Worm (Caenorhabditis elegans) whole organism, late embryonic: ENCODE measurements around the gene F59A6.10.
A peak's percentile ranks its signal among the peaks of the same experiment; 100 is the strongest.

Experiments
- C38D4.7 ChIP-seq: fragments of 200-800 bp; sonication (Bioruptor generic); optimal IDR thresholded peaks from 2 replicates; lab custom pipeline; 2018; ENCODE audit warnings: mild to moderate bottlenecking, missing genetic modification characterization, moderate library complexity, missing compliant biosample characterization
- F13H6.1 ChIP-seq: sonication (generic microtip); optimal IDR thresholded peaks from 2 replicates; lab custom pipeline; 2016; ENCODE audit warnings: missing genetic modification characterization, missing compliant biosample characterization
- K09A11.1 ChIP-seq: sonication (generic microtip); optimal IDR thresholded peaks from 2 replicates; lab custom pipeline; 2017; ENCODE audit warnings: antibody characterized with exemption, mild to moderate bottlenecking, missing genetic modification characterization, missing compliant biosample characterization; ENCODE audit not compliant: insufficient read depth
- T23F11.4 ChIP-seq: fragments of 200-800 bp; sonication (Bioruptor generic); optimal IDR thresholded peaks from 2 replicates; lab custom pipeline; 2018; ENCODE audit warnings: mild to moderate bottlenecking, missing genetic modification characterization, missing compliant biosample characterization
- Y22D7AL.16 ChIP-seq: sonication (generic microtip); optimal IDR thresholded peaks from 2 replicates; lab custom pipeline; 2016; ENCODE audit warnings: missing genetic modification characterization, missing compliant biosample characterization
- ama-1 ChIP-seq: fragments of 150-350 bp; optimal IDR thresholded peaks from 2 replicates; lab custom pipeline; 2014
- ceh-14 ChIP-seq: sonication (generic microtip); optimal IDR thresholded peaks from 2 replicates; lab custom pipeline; 2016; ENCODE audit warnings: missing genotype, missing genetic modification characterization, missing compliant biosample characterization
- ceh-18 ChIP-seq: sonication (generic microtip); optimal IDR thresholded peaks from 2 replicates; lab custom pipeline; 2016; ENCODE audit warnings: missing genetic modification characterization, missing compliant biosample characterization
- ceh-2 ChIP-seq: sonication (generic microtip); optimal IDR thresholded peaks from 2 replicates; lab custom pipeline; 2016; ENCODE audit warnings: missing genotype, missing genetic modification characterization, missing compliant biosample characterization
- ceh-22 ChIP-seq: sonication (generic microtip); optimal IDR thresholded peaks from 2 replicates; lab custom pipeline; 2017; ENCODE audit warnings: missing biosample characterization, missing genetic modification characterization
- ceh-30 ChIP-seq: fragments of 150-350 bp; optimal IDR thresholded peaks from 2 replicates; lab custom pipeline; 2014; ENCODE audit warnings: missing biosample characterization, missing genetic modification characterization
- ceh-31 ChIP-seq: sonication (generic microtip); optimal IDR thresholded peaks from 2 replicates; lab custom pipeline; 2016; ENCODE audit warnings: missing genetic modification characterization, missing compliant biosample characterization
- ceh-34 ChIP-seq: sonication (generic microtip); optimal IDR thresholded peaks from 2 replicates; lab custom pipeline; 2016; ENCODE audit warnings: mild to moderate bottlenecking, missing genetic modification characterization, missing compliant biosample characterization
- ceh-45 ChIP-seq: fragments of 200-800 bp; sonication (Bioruptor generic); IDR thresholded peaks from 2 replicates; pipeline ENCODE4 v1.3.6; 2022; ENCODE audit warnings: missing genetic modification reagents, missing genetic modification characterization, missing compliant biosample characterization
- ceh-48 ChIP-seq: sonication (generic microtip); optimal IDR thresholded peaks from 2 replicates; lab custom pipeline; 2016; ENCODE audit warnings: missing genetic modification characterization, inconsistent platforms, missing compliant biosample characterization
- ceh-6 ChIP-seq: fragments of 200-800 bp; sonication (Bioruptor generic); optimal IDR thresholded peaks from 2 replicates; lab custom pipeline; 2018; ENCODE audit warnings: mild to moderate bottlenecking, missing genetic modification characterization, missing compliant biosample characterization
- che-1 ChIP-seq: sonication (generic microtip); optimal IDR thresholded peaks from 2 replicates; lab custom pipeline; 2016; ENCODE audit warnings: mild to moderate bottlenecking, missing genetic modification characterization, missing compliant biosample characterization
- dve-1 ChIP-seq: sonication (generic microtip); optimal IDR thresholded peaks from 2 replicates; lab custom pipeline; 2017; ENCODE audit warnings: antibody characterized with exemption, mild to moderate bottlenecking, missing genetic modification characterization, missing compliant biosample characterization
- elt-2 ChIP-seq: sonication (generic microtip); optimal IDR thresholded peaks from 2 replicates; lab custom pipeline; 2016; ENCODE audit warnings: missing genetic modification reagents, missing genetic modification characterization, missing compliant biosample characterization
- fax-1 ChIP-seq: sonication (generic microtip); optimal IDR thresholded peaks from 2 replicates; lab custom pipeline; 2016; ENCODE audit warnings: missing genotype, missing genetic modification characterization, missing compliant biosample characterization
- fkh-10 ChIP-seq: fragments of 150-350 bp; optimal IDR thresholded peaks from 2 replicates; lab custom pipeline; 2014; ENCODE audit warnings: missing biosample characterization, missing genetic modification reagents, missing genetic modification characterization
- gmeb-2 ChIP-seq: sonication (generic microtip); optimal IDR thresholded peaks from 2 replicates; lab custom pipeline; 2016; ENCODE audit warnings: missing genetic modification characterization, inconsistent platforms, missing compliant biosample characterization
- hlh-13 ChIP-seq: fragments of 200-800 bp; sonication (Bioruptor generic); optimal IDR thresholded peaks from 2 replicates; lab custom pipeline; 2018; ENCODE audit warnings: mild to moderate bottlenecking, missing genetic modification characterization, missing compliant biosample characterization
- hlh-15 ChIP-seq: sonication (generic microtip); optimal IDR thresholded peaks from 2 replicates; lab custom pipeline; 2016; ENCODE audit warnings: missing genetic modification characterization, missing compliant biosample characterization
- hlh-30 ChIP-seq: sonication (generic microtip); optimal IDR thresholded peaks from 2 replicates; lab custom pipeline; 2017; ENCODE audit warnings: antibody characterized with exemption, missing genetic modification characterization, missing compliant biosample characterization; ENCODE audit not compliant: insufficient read depth
- hlh-8 ChIP-seq: sonication (generic microtip); optimal IDR thresholded peaks from 2 replicates; lab custom pipeline; 2016; ENCODE audit warnings: missing genotype, missing genetic modification characterization, missing compliant biosample characterization
- lin-11 ChIP-seq: fragments of 200-800 bp; sonication (Bioruptor generic); optimal IDR thresholded peaks from 2 replicates; lab custom pipeline; 2018; ENCODE audit warnings: mild to moderate bottlenecking, missing genetic modification characterization, missing compliant biosample characterization
- madf-2 ChIP-seq: sonication (generic microtip); optimal IDR thresholded peaks from 2 replicates; lab custom pipeline; 2017; ENCODE audit warnings: missing genetic modification characterization, missing compliant biosample characterization
- nfya-1 ChIP-seq: sonication (generic microtip); optimal IDR thresholded peaks from 2 replicates; lab custom pipeline; 2017; ENCODE audit warnings: missing genetic modification characterization, mild to moderate bottlenecking, missing compliant biosample characterization, antibody characterized with exemption, moderate library complexity
- npax-4 ChIP-seq: sonication (generic microtip); optimal IDR thresholded peaks from 2 replicates; lab custom pipeline; 2016; ENCODE audit warnings: missing genetic modification characterization, missing compliant biosample characterization
- pat-9 ChIP-seq: fragments of 200-800 bp; sonication (Bioruptor generic); optimal IDR thresholded peaks from 2 replicates; lab custom pipeline; 2018; ENCODE audit warnings: mild to moderate bottlenecking, missing genetic modification characterization, moderate library complexity, missing compliant biosample characterization
- pha-2 ChIP-seq: sonication (generic microtip); optimal IDR thresholded peaks from 2 replicates; lab custom pipeline; 2017; ENCODE audit warnings: mild to moderate bottlenecking, missing genetic modification characterization, missing compliant biosample characterization
- pha-4 ChIP-seq: fragments of 150-350 bp; optimal IDR thresholded peaks from 2 replicates; lab custom pipeline; 2018; ENCODE audit warnings: missing biosample characterization, missing genetic modification reagents, missing genetic modification characterization
- pqm-1 ChIP-seq: sonication (generic microtip); optimal IDR thresholded peaks from 2 replicates; lab custom pipeline; 2016; ENCODE audit warnings: missing genetic modification characterization, missing compliant biosample characterization
- pros-1 ChIP-seq: fragments of 150-350 bp; optimal IDR thresholded peaks from 2 replicates; lab custom pipeline; 2014; ENCODE audit warnings: missing biosample characterization, missing genetic modification reagents, missing genetic modification characterization
- ref-2 ChIP-seq: sonication (generic microtip); optimal IDR thresholded peaks from 2 replicates; lab custom pipeline; 2016; ENCODE audit warnings: missing genetic modification characterization, missing compliant biosample characterization
- rnt-1 ChIP-seq: sonication (generic microtip); optimal IDR thresholded peaks from 2 replicates; lab custom pipeline; 2016; ENCODE audit warnings: missing genetic modification characterization, missing compliant biosample characterization
- sox-2 ChIP-seq: fragments of 200-800 bp; sonication (Bioruptor generic); IDR thresholded peaks from 2 replicates; pipeline ENCODE4 v1.3.6; 2022; ENCODE audit warnings: missing genetic modification reagents, missing genetic modification characterization, missing compliant biosample characterization
- sox-4 ChIP-seq: sonication (generic microtip); optimal IDR thresholded peaks from 2 replicates; lab custom pipeline; 2017; ENCODE audit warnings: mild to moderate bottlenecking, missing genetic modification characterization, inconsistent platforms, missing compliant biosample characterization
- unc-3 ChIP-seq, 2 experiments: fragments of 200-800 bp in 1 of 2; sonication (Bioruptor generic) in 1 of 2; sonication (generic microtip) in 1 of 2; conservative IDR thresholded peaks in 1 of 2; optimal IDR thresholded peaks in 1 of 2; 2 replicates each; pipeline versions ENCODE4 v1.3.6 to Lab custom; 2016 to 2022; ENCODE audit warnings: missing compliant biosample characterization in 2 of 2, missing genetic modification characterization in 2 of 2, missing genetic modification reagents in 1 of 2
- unc-42 ChIP-seq: sonication (generic microtip); optimal IDR thresholded peaks from 2 replicates; lab custom pipeline; 2016; ENCODE audit warnings: missing genotype, missing genetic modification characterization, missing compliant biosample characterization
- unc-55 ChIP-seq: sonication (generic microtip); optimal IDR thresholded peaks from 2 replicates; lab custom pipeline; 2017; ENCODE audit warnings: missing biosample characterization, missing genetic modification reagents, missing genetic modification characterization
- unc-86 ChIP-seq: sonication (generic microtip); optimal IDR thresholded peaks from 2 replicates; lab custom pipeline; 2016; ENCODE audit warnings: missing genetic modification characterization, missing compliant biosample characterization
- zip-5 ChIP-seq: sonication (generic microtip); optimal IDR thresholded peaks from 2 replicates; lab custom pipeline; 2016; ENCODE audit warnings: missing genetic modification characterization, missing compliant biosample characterization
- ztf-16 ChIP-seq: sonication (generic microtip); optimal IDR thresholded peaks from 2 replicates; lab custom pipeline; 2017; ENCODE audit warnings: missing genetic modification characterization, missing compliant biosample characterization

Gene F59A6.10

ce11 chrII:5011978-5012377, 8.2 kb downstream of the F59A6.10 start, which contains the start of gene F59A6.12:
Gene F59A6.12, minus strand, starts transcription at chrII:5012078.
- no peak for TF ChIP-seq fkh-10
- no peak for TF ChIP-seq nfya-1 (tag; lab: Kevin White, UChicago)
- no peak for TF ChIP-seq ztf-16 (tag; lab: Kevin White, UChicago)
- no peak for TF ChIP-seq unc-55 (GFP tag; lab: Kevin White, UChicago)
- TF ChIP-seq che-1: no peak
- TF ChIP-seq elt-2 (tag; lab: Kevin White, UChicago): no peak
- TF ChIP-seq ceh-48: no peak
- TF ChIP-seq ceh-18 (tag; lab: Kevin White, UChicago): no peak
- no peak for TF ChIP-seq pha-4 (tag; lab: Kevin White, UChicago)
- TF ChIP-seq ceh-34 (tag; lab: Kevin White, UChicago): no peak
- no peak for TF ChIP-seq fax-1
- no peak for TF ChIP-seq sox-4 (tag; lab: Kevin White, UChicago)
- TF ChIP-seq ceh-22 (tag; lab: Kevin White, UChicago): no peak
- TF ChIP-seq unc-3 (GFP tag; conservative IDR thresholded peaks at IDR 0.05; lab: Robert Waterston, UW): no peak
- TF ChIP-seq unc-3 (tag; optimal IDR thresholded peaks at IDR 0.05; lab: Kevin White, UChicago): no peak
- no peak for TF ChIP-seq pat-9 (tag; lab: Kevin White, UChicago)

ce11 chrII:5014399-5014798, 10.6 kb downstream of the F59A6.10 start, which contains the start of gene F59A6.2:
Gene F59A6.2, plus strand, starts transcription at chrII:5014699.
- no peak for TF ChIP-seq C38D4.7 (GFP tag; lab: Kevin White, UChicago)
- no peak for TF ChIP-seq rnt-1 (tag; lab: Kevin White, UChicago)
- TF ChIP-seq ama-1: no peak
- TF ChIP-seq ceh-30: no peak
- TF ChIP-seq unc-3 (GFP tag; conservative IDR thresholded peaks at IDR 0.05; lab: Robert Waterston, UW): no peak
- TF ChIP-seq unc-3 (tag; optimal IDR thresholded peaks at IDR 0.05; lab: Kevin White, UChicago): no peak
- TF ChIP-seq ceh-2 (tag; lab: Kevin White, UChicago): no peak
- no peak for TF ChIP-seq ref-2 (tag; lab: Kevin White, UChicago)
- TF ChIP-seq Y22D7AL.16 (tag; lab: Kevin White, UChicago): no peak
- no peak for TF ChIP-seq ceh-45
- TF ChIP-seq ceh-31 (tag; lab: Kevin White, UChicago): no peak
- no peak for TF ChIP-seq lin-11

- TF ChIP-seq ceh-6 (no peak), Y22D7AL.16 (tag; lab: Kevin White, UChicago) (no peak), unc-86 (tag; lab: Kevin White, UChicago) (no peak), ceh-2 (tag; lab: Kevin White, UChicago) (no peak), hlh-15 (tag; lab: Kevin White, UChicago) (no peak), che-1 (no peak), fax-1 (no peak), ceh-22 (tag; lab: Kevin White, UChicago) (no peak), hlh-8 (tag; lab: Kevin White, UChicago) (no peak), npax-4 (tag; lab: Kevin White, UChicago) (no peak), K09A11.1 (tag; lab: Kevin White, UChicago) (no peak), gmeb-2 (tag; lab: Kevin White, UChicago) (no peak)
- TF ChIP-seq, all 69 proteins: peak for 0
Measured at ce11 chrII:5016144-5016543, 12.4 kb downstream of the F59A6.10 start.

ce11 chrII:5016977-5017585, 13.3 kb downstream of the F59A6.10 start:
- TF ChIP-seq ceh-14 (tag; lab: Kevin White, UChicago): peak; percentile 31
- peak; percentile 36 for TF ChIP-seq madf-2 (tag; lab: Kevin White, UChicago)
- peak; percentile 25 for TF ChIP-seq F13H6.1 (tag; lab: Kevin White, UChicago)
- TF ChIP-seq hlh-30 (tag; lab: Kevin White, UChicago): no peak
- peak; percentile 80 for TF ChIP-seq unc-42
- TF ChIP-seq ceh-18 (tag; lab: Kevin White, UChicago): peak; percentile 47
- TF ChIP-seq pha-2 (tag; lab: Kevin White, UChicago): no peak
- no peak for TF ChIP-seq gmeb-2 (tag; lab: Kevin White, UChicago)
- no peak for TF ChIP-seq dve-1 (tag; lab: Kevin White, UChicago)
- no peak for TF ChIP-seq pqm-1 (tag; lab: Kevin White, UChicago)
- peak; percentile 79 for TF ChIP-seq ceh-31 (tag; lab: Kevin White, UChicago)
- TF ChIP-seq ceh-48: peak; percentile 55
- TF ChIP-seq pros-1 (tag; lab: Kevin White, UChicago): no peak
- TF ChIP-seq hlh-13 (GFP tag; lab: Kevin White, UChicago): no peak
- no peak for TF ChIP-seq zip-5 (tag; lab: Kevin White, UChicago)
- no peak for TF ChIP-seq sox-2 (GFP tag; lab: Robert Waterston, UW)
- TF ChIP-seq pha-4 (tag; lab: Kevin White, UChicago): no peak
- peak; percentile 27 for TF ChIP-seq ceh-34 (tag; lab: Kevin White, UChicago)
- peak; percentile 47 for TF ChIP-seq sox-4 (tag; lab: Kevin White, UChicago)
- TF ChIP-seq pat-9 (tag; lab: Kevin White, UChicago): no peak
- TF ChIP-seq T23F11.4: no peak
